Worm (Caenorhabditis elegans): ENCODE measurements around the gene pat-3.

- no peak for TF ChIP-seq unc-39 (tag; optimal IDR thresholded peaks at IDR 0.05)
- no peak for TF ChIP-seq lin-39 (tag; optimal IDR thresholded peaks at IDR 0.05)
- no peak for TF ChIP-seq daf-16 (GFP tag; optimal IDR thresholded peaks at IDR 0.05)
- no peak for TF ChIP-seq daf-16 (tag; optimal IDR thresholded peaks at IDR 0.05)
- no peak for TF ChIP-seq mdl-1 (tag; optimal IDR thresholded peaks at IDR 0.05)
Observed at ce11 chrIII:3901542-3901941, 12.4 kb downstream of the pat-3 start, which contains the start of gene tir-1.
